Worm (Caenorhabditis elegans) whole organism, young adult: ENCODE measurements around the gene nhr-175.
A peak's percentile ranks its signal among the peaks of the same experiment; 100 is the strongest.

Source experiments
- B0019.2 ChIP-seq: fragments of 200-800 bp; sonication (Bioruptor generic); conservative IDR thresholded peaks from 2 replicates; pipeline ENCODE4 v1.3.6; 2022; ENCODE audit warnings: missing genetic modification reagents, missing genetic modification characterization, missing compliant biosample characterization
- F23B12.7 ChIP-seq: sonication (generic microtip); optimal IDR thresholded peaks from 2 replicates; lab custom pipeline; 2017; ENCODE audit warnings: missing genetic modification characterization, mild to moderate bottlenecking, missing compliant biosample characterization, antibody characterized with exemption, moderate library complexity; ENCODE audit not compliant: insufficient read depth
- F33H1.4 ChIP-seq: fragments of 200-800 bp; sonication (Bioruptor generic); IDR thresholded peaks from 2 replicates; pipeline ENCODE4 v1.3.6; 2022; ENCODE audit warnings: missing genetic modification reagents, missing genetic modification characterization, missing compliant biosample characterization
- F37B4.10 ChIP-seq: fragments of 200-800 bp; sonication (Bioruptor generic); IDR thresholded peaks from 2 replicates; pipeline ENCODE4 v1.3.6; 2022; ENCODE audit warnings: missing genetic modification characterization, missing compliant biosample characterization
- K11D2.4 ChIP-seq: fragments of 200-800 bp; sonication (Bioruptor generic); IDR thresholded peaks from 2 replicates; pipeline ENCODE4 v1.3.6; 2022; ENCODE audit warnings: missing genetic modification reagents, missing genetic modification characterization, missing compliant biosample characterization
- K12H6.12 ChIP-seq: fragments of 200-800 bp; sonication (Bioruptor generic); optimal IDR thresholded peaks from 2 replicates; lab custom pipeline; 2018; ENCODE audit warnings: mild to moderate bottlenecking, missing genetic modification characterization, missing compliant biosample characterization
- Y53G8AR.9 ChIP-seq: fragments of 200-800 bp; sonication (Bioruptor generic); conservative IDR thresholded peaks from 2 replicates; pipeline ENCODE4 v1.3.6; 2022; ENCODE audit warnings: missing genetic modification reagents, missing genetic modification characterization, missing compliant biosample characterization
- ZK185.1 ChIP-seq: sonication (generic microtip); optimal IDR thresholded peaks from 2 replicates; lab custom pipeline; 2016; ENCODE audit warnings: mild to moderate bottlenecking, missing genetic modification characterization, missing compliant biosample characterization; ENCODE audit not compliant: poor library complexity, severe bottlenecking
- ama-1 ChIP-seq, 3 experiments: fragments of 150-350 bp in 1 of 3; sonication (generic microtip) in 2 of 3; optimal IDR thresholded peaks; 2 replicates each; lab custom pipeline; 2014 to 2018; ENCODE audit warnings: missing biosample characterization in 2 of 3, missing genetic modification characterization in 2 of 3, missing genetic modification reagents in 2 of 3
- attf-3 ChIP-seq: fragments of 200-800 bp; sonication (Bioruptor generic); conservative IDR thresholded peaks from 2 replicates; pipeline ENCODE4 v1.3.6; 2022; ENCODE audit warnings: missing genetic modification reagents, missing genetic modification characterization, missing compliant biosample characterization
- ceh-58 ChIP-seq: fragments of 200-800 bp; sonication (Bioruptor generic); IDR thresholded peaks from 2 replicates; pipeline ENCODE4 v1.3.6; 2022; ENCODE audit warnings: missing genetic modification characterization, missing compliant biosample characterization
- dpl-1 ChIP-seq: fragments of 150-350 bp; optimal IDR thresholded peaks from 2 replicates; lab custom pipeline; 2014; ENCODE audit warnings: missing biosample characterization, missing genetic modification reagents, missing genetic modification characterization
- efl-1 ChIP-seq: fragments of 150-350 bp; optimal IDR thresholded peaks from 2 replicates; lab custom pipeline; 2014; ENCODE audit warnings: missing biosample characterization, missing genetic modification reagents, missing genetic modification characterization
- fkh-3 ChIP-seq: sonication (generic microtip); optimal IDR thresholded peaks from 2 replicates; lab custom pipeline; 2016; ENCODE audit warnings: mild to moderate bottlenecking, missing genetic modification characterization, missing compliant biosample characterization
- him-1 ChIP-seq: sonication (generic microtip); optimal IDR thresholded peaks from 2 replicates; lab custom pipeline; 2016; ENCODE audit warnings: missing genotype, missing genetic modification reagents, missing genetic modification characterization, missing compliant biosample characterization
- hlh-26 ChIP-seq: fragments of 200-800 bp; sonication (Bioruptor generic); conservative IDR thresholded peaks from 2 replicates; pipeline ENCODE4 v1.3.6; 2022; ENCODE audit warnings: missing genetic modification reagents, missing genetic modification characterization, missing compliant biosample characterization
- hsf-1 ChIP-seq: fragments of 200-800 bp; sonication (Bioruptor generic); IDR thresholded peaks from 2 replicates; pipeline ENCODE4 v1.3.6; 2022; ENCODE audit warnings: missing genetic modification reagents, missing genetic modification characterization, missing compliant biosample characterization
- lag-1 ChIP-seq: fragments of 200-800 bp; sonication (Bioruptor generic); IDR thresholded peaks from 2 replicates; pipeline ENCODE4 v1.3.6; 2022; ENCODE audit warnings: missing genetic modification reagents, missing genetic modification characterization, missing compliant biosample characterization
- lin-35 ChIP-seq, 3 experiments: fragments of 150-350 bp in 2 of 3; sonication (generic microtip) in 1 of 3; optimal IDR thresholded peaks; 2 replicates each; lab custom pipeline; 2014 to 2018; ENCODE audit warnings: missing biosample characterization in 3 of 3, missing genetic modification characterization in 3 of 3, missing genetic modification reagents in 3 of 3
- lin-40 ChIP-seq: sonication (generic microtip); optimal IDR thresholded peaks from 2 replicates; lab custom pipeline; 2016; ENCODE audit warnings: missing genetic modification characterization, mild to moderate bottlenecking, missing compliant biosample characterization, missing genotype, missing genetic modification reagents
- lir-1 ChIP-seq: fragments of 200-800 bp; sonication (Bioruptor generic); conservative IDR thresholded peaks from 2 replicates; pipeline ENCODE4 v1.3.6; 2022; ENCODE audit warnings: missing genetic modification reagents, missing genetic modification characterization, missing compliant biosample characterization
- lsl-1 ChIP-seq: fragments of 200-800 bp; sonication (Bioruptor generic); optimal IDR thresholded peaks from 2 replicates; lab custom pipeline; 2018; ENCODE audit warnings: mild to moderate bottlenecking, missing genetic modification characterization, moderate library complexity, missing compliant biosample characterization
- madf-10 ChIP-seq: sonication (generic microtip); optimal IDR thresholded peaks from 2 replicates; lab custom pipeline; 2016; ENCODE audit warnings: mild to moderate bottlenecking, missing genetic modification characterization, missing compliant biosample characterization
- madf-3 ChIP-seq: fragments of 200-800 bp; sonication (Bioruptor generic); IDR thresholded peaks from 2 replicates; pipeline ENCODE4 v1.3.6; 2022; ENCODE audit warnings: missing genetic modification reagents, missing genetic modification characterization, missing compliant biosample characterization
- madf-8 ChIP-seq: fragments of 200-800 bp; sonication (Bioruptor generic); conservative IDR thresholded peaks from 2 replicates; pipeline ENCODE4 v1.3.6; 2022; ENCODE audit warnings: missing genetic modification reagents, missing genetic modification characterization, missing compliant biosample characterization
- mcd-1 ChIP-seq: fragments of 200-800 bp; sonication (Bioruptor generic); IDR thresholded peaks from 2 replicates; pipeline ENCODE4 v1.3.6; 2022; ENCODE audit warnings: missing genetic modification reagents, missing genetic modification characterization, missing compliant biosample characterization
- mel-28 ChIP-seq: sonication (generic microtip); optimal IDR thresholded peaks from 2 replicates; lab custom pipeline; 2016; ENCODE audit warnings: borderline replicate concordance, mild to moderate bottlenecking, missing genetic modification characterization, missing compliant biosample characterization
- nfyb-1 ChIP-seq: fragments of 200-800 bp; sonication (Bioruptor generic); IDR thresholded peaks from 2 replicates; pipeline ENCODE4 v1.3.6; 2022; ENCODE audit warnings: missing genetic modification reagents, missing genetic modification characterization, missing compliant biosample characterization
- nhr-27 ChIP-seq: fragments of 200-800 bp; sonication (Bioruptor generic); optimal IDR thresholded peaks from 2 replicates; lab custom pipeline; 2018; ENCODE audit warnings: mild to moderate bottlenecking, missing genetic modification characterization, moderate library complexity, missing compliant biosample characterization
- snpc-3.4 ChIP-seq: sonication (generic microtip); optimal IDR thresholded peaks from 2 replicates; lab custom pipeline; 2017; ENCODE audit warnings: missing genetic modification characterization, mild to moderate bottlenecking, missing compliant biosample characterization, antibody characterized with exemption, moderate library complexity, missing genotype, missing genetic modification reagents
- snpc-4 ChIP-seq, 5 experiments: fragments of 150-350 bp in 1 of 5; sonication (generic microtip) in 4 of 5; optimal IDR thresholded peaks; 2 replicates each; lab custom pipeline; 2014 to 2018; ENCODE audit warnings: missing genetic modification characterization in 5 of 5, missing biosample characterization in 3 of 5, antibody characterized with exemption in 2 of 5, mild to moderate bottlenecking in 2 of 5, missing compliant biosample characterization in 2 of 5, missing genotype in 2 of 5, moderate library complexity in 2 of 5, missing genetic modification reagents in 1 of 5
- sptf-2 ChIP-seq: fragments of 200-800 bp; sonication (Bioruptor generic); optimal IDR thresholded peaks from 2 replicates; lab custom pipeline; 2018; ENCODE audit warnings: mild to moderate bottlenecking, missing genetic modification characterization, missing compliant biosample characterization
- tbp1 ChIP-seq: fragments of 200-800 bp; sonication (Bioruptor generic); optimal IDR thresholded peaks from 2 replicates; lab custom pipeline; 2018; ENCODE audit warnings: mild to moderate bottlenecking, missing genetic modification characterization, missing compliant biosample characterization
- unc-130 ChIP-seq: sonication (generic microtip); optimal IDR thresholded peaks from 2 replicates; lab custom pipeline; 2016; ENCODE audit warnings: missing genetic modification reagents, missing genetic modification characterization, missing compliant biosample characterization
- ztf-18 ChIP-seq: sonication (generic microtip); optimal IDR thresholded peaks from 2 replicates; lab custom pipeline; 2016; ENCODE audit warnings: missing genotype, mild to moderate bottlenecking, missing genetic modification characterization, missing compliant biosample characterization
- ztf-22 ChIP-seq: fragments of 200-800 bp; sonication (Bioruptor generic); optimal IDR thresholded peaks from 2 replicates; lab custom pipeline; 2018; ENCODE audit warnings: mild to moderate bottlenecking, missing genetic modification characterization, moderate library complexity, missing compliant biosample characterization
- ztf-28 ChIP-seq: fragments of 200-800 bp; sonication (Bioruptor generic); IDR thresholded peaks from 2 replicates; pipeline ENCODE4 v1.3.6; 2022; ENCODE audit warnings: missing genetic modification reagents, missing genetic modification characterization, missing compliant biosample characterization

The nhr-175 gene

ce11 chrV:13909400-13909799 lies 42.9 kb downstream of the nhr-175 start, which contains the start of gene C06B3.7 (continued):
- TF ChIP-seq hlh-26 (GFP tag; lab: Robert Waterston, UW), result no peak
- no peak for TF ChIP-seq fkh-3 (tag; lab: Kevin White, UChicago)
- TF ChIP-seq B0019.2, result no peak
- TF ChIP-seq efl-1 (GFP tag; lab: Kevin White, UChicago), result no peak
- no peak for TF ChIP-seq hsf-1 (GFP tag; lab: Robert Waterston, UW)
- TF ChIP-seq lin-40 (tag; lab: Kevin White, UChicago), result peak; percentile 71
- no peak for TF ChIP-seq lsl-1 (GFP tag; lab: Kevin White, UChicago)
- no peak for TF ChIP-seq ztf-22 (GFP tag; lab: Kevin White, UChicago)
- peak; percentile 34; the same call in 1 of the 2 replicates for TF ChIP-seq lir-1
- peak; percentile 72 for TF ChIP-seq madf-10 (tag; lab: Kevin White, UChicago)
- no peak for TF ChIP-seq F33H1.4
- TF ChIP-seq mel-28, result no peak
- TF ChIP-seq mcd-1 (GFP tag; lab: Robert Waterston, UW), result 0 out of 2 replicates have a peak, but pooled peaks have one; percentile 27
- peak; percentile 14 for TF ChIP-seq F23B12.7
- TF ChIP-seq Y53G8AR.9 (GFP tag; lab: Robert Waterston, UW), result no peak
- no peak for TF ChIP-seq madf-8 (GFP tag; lab: Robert Waterston, UW)
- TF ChIP-seq snpc-3.4 (tag; lab: Kevin White, UChicago), result no peak
- TF ChIP-seq K11D2.4 (GFP tag; lab: Robert Waterston, UW), result peak; percentile 45; the same call in 1 of the 2 replicates
- TF ChIP-seq ztf-28 (GFP tag; lab: Robert Waterston, UW), result no peak
- TF ChIP-seq ama-1 (optimal IDR thresholded peaks at IDR 0.05; lab: Kevin White, UChicago), result no peak
- no peak for TF ChIP-seq ama-1 (GFP tag; optimal IDR thresholded peaks at IDR 0.05; lab: Kevin White, UChicago)
- TF ChIP-seq ZK185.1 (tag; lab: Kevin White, UChicago), result peak; percentile 17
- no peak for TF ChIP-seq nhr-27 (tag; lab: Kevin White, UChicago)
- no peak for TF ChIP-seq ztf-18 (tag; lab: Kevin White, UChicago)
- TF ChIP-seq nfyb-1 (GFP tag; lab: Robert Waterston, UW), result peak; percentile 46; the same call in 1 of the 2 replicates
- no peak for TF ChIP-seq F37B4.10 (GFP tag; lab: Robert Waterston, UW)
- TF ChIP-seq madf-3 (GFP tag; lab: Robert Waterston, UW), result 0 out of 2 replicates have a peak, but pooled peaks have one; percentile 2
- TF ChIP-seq attf-3 (GFP tag; lab: Robert Waterston, UW), result no peak
- peak; percentile 55 for TF ChIP-seq tbp1 (GFP tag; lab: Kevin White, UChicago)
- no peak for TF ChIP-seq ceh-58 (GFP tag; lab: Robert Waterston, UW)
- no peak for TF ChIP-seq sptf-2
- TF ChIP-seq lin-35 (GFP tag; optimal IDR thresholded peaks at IDR 0.05; lab: Kevin White, UChicago), result no peak
- no peak for TF ChIP-seq unc-130 (GFP tag; lab: Kevin White, UChicago)
- TF ChIP-seq dpl-1, result no peak
- no peak for TF ChIP-seq him-1 (tag; lab: Kevin White, UChicago)
- TF ChIP-seq snpc-4 (GFP tag; optimal IDR thresholded peaks at IDR 0.05; lab: Kevin White, UChicago), result no peak
- TF ChIP-seq snpc-4 (tag; optimal IDR thresholded peaks at IDR 0.05; lab: Kevin White, UChicago), result peak in 2 of 4 experiments; percentile 1 to 51

- TF ChIP-seq nhr-27 (tag; lab: Kevin White, UChicago) (no peak), attf-3 (GFP tag; lab: Robert Waterston, UW) (no peak), K12H6.12 (tag; lab: Kevin White, UChicago) (no peak), lag-1 (GFP tag; lab: Robert Waterston, UW) (no peak), mcd-1 (GFP tag; lab: Robert Waterston, UW) (no peak)
Measured at ce11 chrV:13915390-13915789, 48.9 kb downstream of the nhr-175 start, which contains the start of gene gcy-32. TSS of gene gcy-32 (minus strand) at chrV:13915490.
